Fruit fly (Drosophila melanogaster) whole organism, pupa: ENCODE results near the gene Snx27.
A peak's percentile ranks its signal among the peaks of the same experiment; 100 is the strongest.

ENCODE experiments used
- CG10348 ChIP-seq: fragments of 200-800 bp; sonication (Bioruptor generic); IDR thresholded peaks from 2 replicates; pipeline ENCODE4 v1.3.6; 2022; ENCODE audit warnings: missing biosample characterization, missing genetic modification characterization
- CG12605 ChIP-seq: fragments of 200-800 bp; sonication (Bioruptor generic); IDR thresholded peaks from 2 replicates; pipeline ENCODE4 v1.3.6; 2022; ENCODE audit warnings: missing biosample characterization, missing genetic modification characterization
- CG13204 ChIP-seq: fragments of 200-800 bp; sonication (Bioruptor generic); optimal IDR thresholded peaks from 2 replicates; lab custom pipeline; 2018; ENCODE audit warnings: missing biosample characterization, mild to moderate bottlenecking, missing genetic modification characterization, moderate library complexity
- CG14655 ChIP-seq: fragments of 200-800 bp; sonication (Bioruptor generic); optimal IDR thresholded peaks from 3 replicates; lab custom pipeline; 2017; ENCODE audit warnings: mild to moderate bottlenecking, missing biosample characterization, missing genetic modification reagents, missing genetic modification characterization
- CG15710 ChIP-seq: fragments of 200-800 bp; sonication (Bioruptor generic); optimal IDR thresholded peaks from 2 replicates; lab custom pipeline; 2018; ENCODE audit warnings: missing biosample characterization, mild to moderate bottlenecking, missing genetic modification characterization, moderate library complexity
- CG17806 ChIP-seq: fragments of 200-800 bp; sonication (Bioruptor generic); optimal IDR thresholded peaks from 2 replicates; lab custom pipeline; 2018; ENCODE audit warnings: missing biosample characterization, mild to moderate bottlenecking, missing genetic modification characterization, moderate library complexity
- CG32121 ChIP-seq: fragments of 200-800 bp; sonication (Bioruptor generic); IDR thresholded peaks from 2 replicates; pipeline ENCODE4 v1.3.6; 2022; ENCODE audit warnings: missing biosample characterization, missing genetic modification characterization
- CG34367 ChIP-seq: fragments of 200-800 bp; sonication (Bioruptor generic); optimal IDR thresholded peaks from 2 replicates; lab custom pipeline; 2018; ENCODE audit warnings: missing biosample characterization, mild to moderate bottlenecking, missing genetic modification characterization
- CG4496 ChIP-seq: fragments of 200-800 bp; sonication (Bioruptor generic); IDR thresholded peaks from 3 replicates; pipeline ENCODE4 v1.3.6; 2022; ENCODE audit warnings: missing biosample characterization, missing genetic modification characterization
- CG8159 ChIP-seq: fragments of 200-800 bp; sonication (Bioruptor generic); optimal IDR thresholded peaks from 3 replicates; lab custom pipeline; 2018; ENCODE audit warnings: missing biosample characterization, mild to moderate bottlenecking, missing genetic modification characterization, moderate library complexity
- CG8301 ChIP-seq: fragments of 200-800 bp; sonication (Bioruptor generic); optimal IDR thresholded peaks from 2 replicates; lab custom pipeline; 2018; ENCODE audit warnings: missing biosample characterization, mild to moderate bottlenecking, missing genetic modification characterization
- CG9948 ChIP-seq: fragments of 200-800 bp; sonication (Bioruptor generic); optimal IDR thresholded peaks from 2 replicates; lab custom pipeline; 2018; ENCODE audit warnings: missing biosample characterization, mild to moderate bottlenecking, missing genetic modification characterization, moderate library complexity
- D1 ChIP-seq: fragments of 200-800 bp; sonication (Bioruptor generic); optimal IDR thresholded peaks from 2 replicates; lab custom pipeline; 2018; ENCODE audit warnings: missing biosample characterization, mild to moderate bottlenecking, missing genetic modification characterization, moderate library complexity
- EcR ChIP-seq: fragments of 200-800 bp; sonication (Bioruptor generic); optimal IDR thresholded peaks from 3 replicates; lab custom pipeline; 2019; ENCODE audit warnings: missing biosample characterization, missing genetic modification characterization, mild to moderate bottlenecking, moderate library complexity, missing genetic modification reagents
- Ets98B ChIP-seq: fragments of 200-800 bp; sonication (Bioruptor generic); IDR thresholded peaks from 2 replicates; pipeline ENCODE4 v1.3.6; 2022; ENCODE audit warnings: missing biosample characterization, missing genetic modification characterization
- Pif1A ChIP-seq: fragments of 200-800 bp; sonication (Bioruptor generic); optimal IDR thresholded peaks from 3 replicates; lab custom pipeline; 2016; ENCODE audit warnings: missing biosample characterization, missing genetic modification characterization
- Pif1B ChIP-seq: fragments of 200-800 bp; sonication (Bioruptor generic); optimal IDR thresholded peaks from 3 replicates; lab custom pipeline; 2016; ENCODE audit warnings: missing biosample characterization, missing genetic modification characterization
- Snoo ChIP-seq: fragments of 200-800 bp; sonication (Bioruptor generic); optimal IDR thresholded peaks from 3 replicates; lab custom pipeline; 2017; ENCODE audit warnings: missing biosample characterization, mild to moderate bottlenecking, missing genetic modification characterization, inconsistent platforms
- fd96Ca ChIP-seq: fragments of 200-800 bp; sonication (Bioruptor generic); IDR thresholded peaks from 3 replicates; pipeline ENCODE4 v1.3.6; 2022; ENCODE audit warnings: missing biosample characterization, missing genetic modification characterization
- gl ChIP-seq: fragments of 200-800 bp; sonication (Bioruptor generic); optimal IDR thresholded peaks from 2 replicates; lab custom pipeline; 2018; ENCODE audit warnings: missing biosample characterization, mild to moderate bottlenecking, missing genetic modification characterization
- rn ChIP-seq: fragments of 200-800 bp; sonication (Bioruptor generic); IDR thresholded peaks from 2 replicates; pipeline ENCODE4 v1.3.6; 2022; ENCODE audit warnings: missing biosample characterization, missing genetic modification characterization

Snx27 gene

dm6 chrX:5752838-5753237, 15.0 kb upstream of the Snx27 start:
- TF ChIP-seq CG32121 (GFP tag; lab: Robert Waterston, UW) = no peak
- TF ChIP-seq CG15710 (tag; lab: Kevin White, UChicago) = no peak
- no peak for TF ChIP-seq CG12605 (GFP tag; lab: Robert Waterston, UW)
- no peak for TF ChIP-seq CG17806 (tag; lab: Kevin White, UChicago)
- TF ChIP-seq gl (tag; lab: Kevin White, UChicago) = no peak
- no peak for TF ChIP-seq CG4496 (GFP tag; lab: Robert Waterston, UW)
- TF ChIP-seq CG13204 (GFP tag; lab: Kevin White, UChicago) = no peak
- no peak for TF ChIP-seq fd96Ca (GFP tag; lab: Robert Waterston, UW)
- no peak for TF ChIP-seq Ets98B (GFP tag; lab: Robert Waterston, UW)
- no peak for TF ChIP-seq Pif1A (GFP tag; lab: Kevin White, UChicago)
- no peak for TF ChIP-seq rn (GFP tag; lab: Robert Waterston, UW)
- no peak for TF ChIP-seq CG10348 (GFP tag; lab: Robert Waterston, UW)
- TF ChIP-seq Snoo = no peak
- TF ChIP-seq CG8301 (tag; lab: Kevin White, UChicago) = no peak
- TF ChIP-seq CG9948 (tag; lab: Kevin White, UChicago) = no peak
- no peak for TF ChIP-seq CG14655 (GFP tag; lab: Kevin White, UChicago)
- TF ChIP-seq D1 (tag; lab: Kevin White, UChicago) = no peak
- TF ChIP-seq Pif1B (GFP tag; lab: Kevin White, UChicago) = no peak
- TF ChIP-seq CG34367 (tag; lab: Kevin White, UChicago) = no peak
- no peak for TF ChIP-seq CG8159 (tag; lab: Kevin White, UChicago)

dm6 chrX:5751949-5752348, 14.1 kb upstream of the Snx27 start, which contains the start of gene CG15772:
CG15772 (plus strand) TSS chrX:5752249.
- no peak for TF ChIP-seq CG8301 (tag; lab: Kevin White, UChicago)

dm6 chrX:5746864-5747861, 9.3 kb upstream of the Snx27 start, which contains the start of the genes IntS6 and Rtel1:
IntS6 (minus strand) TSS chrX:5747254.
Rtel1 (plus strand) TSS chrX:5747747.
- peak; percentile 86 for TF ChIP-seq CG17806 (tag; lab: Kevin White, UChicago)
- TF ChIP-seq Ets98B (GFP tag; lab: Robert Waterston, UW) = peak; percentile 84
- peak; percentile 87 for TF ChIP-seq CG8301 (tag; lab: Kevin White, UChicago)
- TF ChIP-seq CG4496 (GFP tag; lab: Robert Waterston, UW) = peak; percentile 90
- TF ChIP-seq Snoo = peak; percentile 86
- TF ChIP-seq CG10348 (GFP tag; lab: Robert Waterston, UW) = peak; percentile 72
- TF ChIP-seq CG12605 (GFP tag; lab: Robert Waterston, UW) = peak; percentile 76
- peak; percentile 40 for TF ChIP-seq CG13204 (GFP tag; lab: Kevin White, UChicago)
- TF ChIP-seq CG8159 (tag; lab: Kevin White, UChicago) = peak; percentile 89
- TF ChIP-seq EcR = peak; percentile 45
- TF ChIP-seq CG15710 (tag; lab: Kevin White, UChicago) = peak; percentile 90
- peak; percentile 86 for TF ChIP-seq CG34367 (tag; lab: Kevin White, UChicago)
- peak; percentile 85 for TF ChIP-seq Pif1B (GFP tag; lab: Kevin White, UChicago)
- peak; percentile 89 for TF ChIP-seq fd96Ca (GFP tag; lab: Robert Waterston, UW)
- peak; percentile 85 for TF ChIP-seq CG32121 (GFP tag; lab: Robert Waterston, UW)
- peak; percentile 85 for TF ChIP-seq CG9948 (tag; lab: Kevin White, UChicago)
- peak; percentile 76 for TF ChIP-seq rn (GFP tag; lab: Robert Waterston, UW)
- TF ChIP-seq gl (tag; lab: Kevin White, UChicago) = peak; percentile 77
- peak; percentile 87 for TF ChIP-seq CG14655 (GFP tag; lab: Kevin White, UChicago)
- no peak for TF ChIP-seq D1 (tag; lab: Kevin White, UChicago)
- peak; percentile 88 for TF ChIP-seq Pif1A (GFP tag; lab: Kevin White, UChicago)
- TF ChIP-seq, all 21 proteins: peak for 20

- TF ChIP-seq CG10348 (GFP tag; lab: Robert Waterston, UW) (no peak; the same call in 1 of the 2 replicates), CG8159 (tag; lab: Kevin White, UChicago) (peak; percentile 73), CG34367 (tag; lab: Kevin White, UChicago) (peak; percentile 69), CG14655 (GFP tag; lab: Kevin White, UChicago) (peak; percentile 76), EcR (no peak), Ets98B (GFP tag; lab: Robert Waterston, UW) (peak; percentile 86), Snoo (peak; percentile 66), CG12605 (GFP tag; lab: Robert Waterston, UW) (peak; percentile 86), fd96Ca (GFP tag; lab: Robert Waterston, UW) (peak; percentile 87), CG17806 (tag; lab: Kevin White, UChicago) (peak; percentile 57), CG32121 (GFP tag; lab: Robert Waterston, UW) (peak; percentile 72), CG9948 (tag; lab: Kevin White, UChicago) (peak; percentile 56), gl (tag; lab: Kevin White, UChicago) (peak; percentile 50), rn (GFP tag; lab: Robert Waterston, UW) (peak; percentile 75; the same call in 1 of the 2 replicates), Pif1A (GFP tag; lab: Kevin White, UChicago) (peak; percentile 71), CG8301 (tag; lab: Kevin White, UChicago) (peak; percentile 75), CG13204 (GFP tag; lab: Kevin White, UChicago) (no peak), D1 (tag; lab: Kevin White, UChicago) (no peak), CG4496 (GFP tag; lab: Robert Waterston, UW) (peak; percentile 92), CG15710 (tag; lab: Kevin White, UChicago) (peak; percentile 69), Pif1B (GFP tag; lab: Kevin White, UChicago) (peak; percentile 56)
These were observed 8.3 kb upstream of the Snx27 start for dm6 chrX:5745840-5746815.
